Worm (Caenorhabditis elegans): Measurements from ENCODE around the gene egrh-1.

DNA sequence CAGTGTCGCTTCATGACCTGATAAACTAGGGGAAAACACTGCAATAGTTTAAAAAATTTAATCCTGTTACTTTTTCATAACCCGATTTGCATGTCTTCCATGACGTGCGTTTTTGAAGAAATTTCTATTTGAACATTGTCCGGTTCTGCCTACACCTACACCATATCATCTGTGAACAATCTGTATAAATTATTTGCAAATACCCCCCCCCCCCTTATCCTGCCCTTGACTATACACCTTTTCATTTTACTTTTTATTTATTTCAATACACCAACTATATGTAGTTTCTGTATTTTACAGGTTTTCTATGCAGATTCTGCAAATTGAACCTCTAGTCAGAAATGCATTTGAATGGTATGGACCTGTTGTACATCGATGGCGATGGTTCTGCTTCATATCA is 42.5 kb downstream of the egrh-1 start, which contains the start of gene daf-6:
- no peak for TF ChIP-seq daf-12 (tag; optimal IDR thresholded peaks at IDR 0.05)
- no peak for TF ChIP-seq F26F4.8 (GFP tag; conservative IDR thresholded peaks at IDR 0.05)
- TF ChIP-seq mep-1 (tag; optimal IDR thresholded peaks at IDR 0.05), result no peak
- no peak for TF ChIP-seq hmg-1.1 (GFP tag; IDR thresholded peaks at IDR 0.05)
- no peak for TF ChIP-seq lin-39 (tag; optimal IDR thresholded peaks at IDR 0.05)
- no peak for TF ChIP-seq lir-3 (tag; optimal IDR thresholded peaks at IDR 0.05)
- no peak for TF ChIP-seq pqm-1 (tag; optimal IDR thresholded peaks at IDR 0.05)
